Worm (Caenorhabditis elegans): ENCODE results near the gene K10G4.10.
A peak's percentile ranks its signal among the peaks of the same experiment; 100 is the strongest.

The K10G4.10 gene

ce11 chrV:17298657-17299056 is 25.3 kb downstream of the K10G4.10 start:
- TF ChIP-seq ZK546.5 (tag; optimal IDR thresholded peaks at IDR 0.05) (no peak), nhr-67 (tag; optimal IDR thresholded peaks at IDR 0.05) (no peak), eor-1 (tag; optimal IDR thresholded peaks at IDR 0.05) (no peak), egl-27 (tag; optimal IDR thresholded peaks at IDR 0.05) (no peak), skn-1 (tag; optimal IDR thresholded peaks at IDR 0.05) (no peak), hmg-11 (tag; optimal IDR thresholded peaks at IDR 0.05) (no peak), nhr-11 (tag; optimal IDR thresholded peaks at IDR 0.05) (no peak), lin-39 (tag; optimal IDR thresholded peaks at IDR 0.05) (no peak), ztf-4 (tag; optimal IDR thresholded peaks at IDR 0.05) (no peak), sea-2 (GFP tag; optimal IDR thresholded peaks at IDR 0.05) (no peak), egl-5 (tag; optimal IDR thresholded peaks at IDR 0.05) (no peak), zag-1 (tag; optimal IDR thresholded peaks at IDR 0.05) (no peak), nhr-77 (tag; optimal IDR thresholded peaks at IDR 0.05) (no peak), unc-62 (GFP tag; optimal IDR thresholded peaks at IDR 0.05) (no peak), lsy-12 (tag; optimal IDR thresholded peaks at IDR 0.05) (no peak), ztf-11 (tag; optimal IDR thresholded peaks at IDR 0.05) (no peak), aly-2 (tag; optimal IDR thresholded peaks at IDR 0.05) (no peak), elt-3 (tag; optimal IDR thresholded peaks at IDR 0.05) (no peak)

- TF ChIP-seq snpc-4 (tag; optimal IDR thresholded peaks at IDR 0.05) (no peak), jun-1 (tag; optimal IDR thresholded peaks at IDR 0.05) (no peak), eor-1 (tag; optimal IDR thresholded peaks at IDR 0.05) (no peak), fos-1 (tag; optimal IDR thresholded peaks at IDR 0.05) (no peak), ztf-11 (tag; optimal IDR thresholded peaks at IDR 0.05) (no peak), elt-2 (tag; optimal IDR thresholded peaks at IDR 0.05) (peak; percentile 10)
Observed at ce11 chrV:17301375-17301774, 28.0 kb downstream of the K10G4.10 start, which contains the start of gene K10G4.5. Gene K10G4.5 (minus strand): TSS chrV:17301475.

ce11 chrV:17302754-17303153 is 29.4 kb downstream of the K10G4.10 start, which contains the start of gene sri-70:
Gene sri-70 (plus strand): TSS chrV:17303054.
- no peak for TF ChIP-seq elt-1 (tag; optimal IDR thresholded peaks at IDR 0.05)
- no peak for TF ChIP-seq nhr-76 (tag; optimal IDR thresholded peaks at IDR 0.05)
- no peak for TF ChIP-seq zag-1 (tag; optimal IDR thresholded peaks at IDR 0.05)
- TF ChIP-seq ztf-11 (tag; optimal IDR thresholded peaks at IDR 0.05), result no peak
- no peak for TF ChIP-seq fos-1 (tag; optimal IDR thresholded peaks at IDR 0.05)
- TF ChIP-seq aly-2 (tag; optimal IDR thresholded peaks at IDR 0.05), result no peak
- TF ChIP-seq ceh-28 (tag; optimal IDR thresholded peaks at IDR 0.05), result no peak
- no peak for TF ChIP-seq nhr-43 (tag; optimal IDR thresholded peaks at IDR 0.05; ENCODE audit: poor library complexity, severe bottlenecking)
- TF ChIP-seq sea-2 (GFP tag; optimal IDR thresholded peaks at IDR 0.05), result no peak
- no peak for TF ChIP-seq lsy-12 (tag; optimal IDR thresholded peaks at IDR 0.05)
- TF ChIP-seq lin-39 (tag; optimal IDR thresholded peaks at IDR 0.05), result no peak
- TF ChIP-seq nhr-28 (tag; optimal IDR thresholded peaks at IDR 0.05), result no peak
- no peak for TF ChIP-seq ceh-82 (tag; optimal IDR thresholded peaks at IDR 0.05)
- TF ChIP-seq nhr-237 (tag; optimal IDR thresholded peaks at IDR 0.05), result no peak
- no peak for TF ChIP-seq nhr-77 (tag; optimal IDR thresholded peaks at IDR 0.05)
- no peak for TF ChIP-seq elt-3 (tag; optimal IDR thresholded peaks at IDR 0.05)
- no peak for TF ChIP-seq pha-4 (tag; optimal IDR thresholded peaks at IDR 0.05)
- no peak for TF ChIP-seq mdl-1 (tag; optimal IDR thresholded peaks at IDR 0.05)
- no peak for TF ChIP-seq unc-62 (GFP tag; optimal IDR thresholded peaks at IDR 0.05)
- no peak for TF ChIP-seq nhr-25 (tag; optimal IDR thresholded peaks at IDR 0.05)

DNA sequence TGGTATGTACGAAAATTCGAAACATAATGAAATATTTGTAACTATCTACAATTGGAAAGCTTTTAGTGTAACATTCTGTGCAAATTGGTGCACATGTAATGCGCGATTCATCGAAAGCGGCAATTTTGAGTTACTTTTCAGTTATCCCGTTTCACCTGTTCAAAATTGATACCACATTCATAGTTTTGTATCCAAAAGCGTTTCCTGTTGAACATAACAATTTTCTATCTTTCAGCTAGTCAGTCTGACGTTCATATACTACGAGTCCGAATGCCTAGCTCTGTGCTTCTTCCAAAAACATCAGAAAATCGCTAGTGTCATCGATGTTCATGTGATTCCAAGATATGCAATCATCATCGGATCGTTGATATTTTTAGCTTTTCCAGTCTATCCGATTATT is 30.0 kb downstream of the K10G4.10 start:
- TF ChIP-seq unc-39 (tag; optimal IDR thresholded peaks at IDR 0.05) (no peak), ZK546.5 (tag; optimal IDR thresholded peaks at IDR 0.05) (no peak), pqm-1 (tag; optimal IDR thresholded peaks at IDR 0.05) (no peak), pha-4 (tag; optimal IDR thresholded peaks at IDR 0.05) (no peak), nhr-25 (tag; optimal IDR thresholded peaks at IDR 0.05) (no peak), lsy-12 (tag; optimal IDR thresholded peaks at IDR 0.05) (no peak), ceh-16 (tag; optimal IDR thresholded peaks at IDR 0.05) (no peak), fos-1 (tag; optimal IDR thresholded peaks at IDR 0.05) (no peak), mml-1 (tag; optimal IDR thresholded peaks at IDR 0.05) (no peak), nhr-77 (tag; optimal IDR thresholded peaks at IDR 0.05) (no peak), nhr-28 (tag; optimal IDR thresholded peaks at IDR 0.05) (no peak), fkh-2 (tag; optimal IDR thresholded peaks at IDR 0.05) (no peak), unc-62 (GFP tag; optimal IDR thresholded peaks at IDR 0.05) (no peak), eor-1 (tag; optimal IDR thresholded peaks at IDR 0.05) (no peak), nhr-43 (tag; optimal IDR thresholded peaks at IDR 0.05; ENCODE audit: poor library complexity, severe bottlenecking) (no peak), mdl-1 (tag; optimal IDR thresholded peaks at IDR 0.05) (no peak), lin-39 (tag; optimal IDR thresholded peaks at IDR 0.05) (no peak), ceh-28 (tag; optimal IDR thresholded peaks at IDR 0.05) (no peak), nfya-1 (tag; optimal IDR thresholded peaks at IDR 0.05; ENCODE audit: insufficient read depth) (no peak), elt-1 (tag; optimal IDR thresholded peaks at IDR 0.05) (no peak)

All from whole organism, L3 larva.